Worm (Caenorhabditis elegans) whole organism, early embryonic: ENCODE measurements around the gene srh-255.

Experiments used
- B0310.2 ChIP-seq: sonication (generic microtip); optimal IDR thresholded peaks from 2 replicates; lab custom pipeline; 2016; ENCODE audit warnings: mild to moderate bottlenecking, missing genetic modification characterization, missing compliant biosample characterization
- aly-1 ChIP-seq: sonication (generic microtip); optimal IDR thresholded peaks from 2 replicates; lab custom pipeline; 2016; ENCODE audit warnings: missing genetic modification characterization, missing compliant biosample characterization
- ama-1 ChIP-seq: fragments of 150-350 bp; optimal IDR thresholded peaks from 2 replicates; lab custom pipeline; 2014
- ceh-36 ChIP-seq: sonication (generic microtip); optimal IDR thresholded peaks from 2 replicates; lab custom pipeline; 2016; ENCODE audit warnings: missing genetic modification characterization, inconsistent platforms, missing compliant biosample characterization
- ets-7 ChIP-seq: sonication (generic microtip); optimal IDR thresholded peaks from 2 replicates; lab custom pipeline; 2016; ENCODE audit warnings: missing genotype, missing genetic modification characterization, missing compliant biosample characterization
- flt-1 ChIP-seq: fragments of 200-800 bp; sonication (Bioruptor generic); IDR thresholded peaks from 2 replicates; pipeline ENCODE4 v1.3.6; 2022; ENCODE audit warnings: missing genetic modification characterization, missing compliant biosample characterization
- hmbx-1 ChIP-seq: sonication (generic microtip); optimal IDR thresholded peaks from 2 replicates; lab custom pipeline; 2016; ENCODE audit warnings: mild to moderate bottlenecking, missing genetic modification characterization, missing compliant biosample characterization
- hmg-4 ChIP-seq: fragments of 200-800 bp; sonication (Bioruptor generic); optimal IDR thresholded peaks from 2 replicates; lab custom pipeline; 2018; ENCODE audit warnings: mild to moderate bottlenecking, missing genetic modification characterization, missing compliant biosample characterization
- hnd-1 ChIP-seq: sonication (generic microtip); optimal IDR thresholded peaks from 2 replicates; lab custom pipeline; 2016; ENCODE audit warnings: missing genetic modification characterization, missing compliant biosample characterization
- pes-1 ChIP-seq: fragments of 200-800 bp; sonication (Bioruptor generic); IDR thresholded peaks from 2 replicates; pipeline ENCODE4 v1.3.6; 2022; ENCODE audit warnings: missing genetic modification reagents, missing genetic modification characterization, missing compliant biosample characterization
- sea-1 ChIP-seq: fragments of 200-800 bp; sonication (Bioruptor generic); conservative IDR thresholded peaks from 2 replicates; pipeline ENCODE4 v1.3.6; 2022; ENCODE audit warnings: missing genetic modification characterization, missing compliant biosample characterization
- tbx-11 ChIP-seq: fragments of 200-800 bp; sonication (Bioruptor generic); IDR thresholded peaks from 2 replicates; pipeline ENCODE4 v1.3.6; 2022; ENCODE audit warnings: missing genetic modification characterization, missing compliant biosample characterization
- tbx-37 ChIP-seq: fragments of 200-800 bp; sonication (Bioruptor generic); conservative IDR thresholded peaks from 2 replicates; pipeline ENCODE4 v1.3.6; 2022; ENCODE audit warnings: missing genetic modification reagents, missing genetic modification characterization, missing compliant biosample characterization
- tra-4 ChIP-seq: sonication (generic microtip); optimal IDR thresholded peaks from 2 replicates; lab custom pipeline; 2017; ENCODE audit warnings: missing genetic modification characterization, missing compliant biosample characterization

DNA sequence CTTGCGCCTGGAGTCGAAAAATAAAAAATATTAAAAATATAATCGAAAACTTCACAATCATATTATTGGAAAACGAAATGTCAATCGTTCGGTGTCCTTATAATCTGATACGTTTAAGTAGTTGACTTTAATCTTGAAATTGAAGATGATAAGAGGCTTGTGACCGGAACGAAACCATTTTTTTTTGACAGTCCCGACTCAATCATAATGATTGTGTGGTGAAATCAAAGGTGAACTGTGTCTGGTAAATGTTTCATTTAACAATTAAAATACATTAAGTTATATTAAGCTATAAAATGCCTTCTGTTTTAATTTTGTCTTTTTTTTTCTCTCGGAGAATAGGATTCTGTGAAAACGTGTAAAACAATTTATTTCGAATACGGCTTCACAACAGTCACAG is 13.1 kb downstream of the srh-255 start, which contains the start of gene T05E12.3:
- no peak for TF ChIP-seq ceh-36 (tag; lab: Kevin White, UChicago)
- TF ChIP-seq ama-1 (lab: Kevin White, UChicago), result no peak
- TF ChIP-seq flt-1 (GFP tag; lab: Robert Waterston, UW), result no peak
- no peak for TF ChIP-seq tra-4 (tag; lab: Kevin White, UChicago)
- no peak for TF ChIP-seq aly-1 (tag; lab: Kevin White, UChicago)
- no peak for TF ChIP-seq tbx-37
- TF ChIP-seq ets-7 (tag; lab: Kevin White, UChicago), result no peak
- TF ChIP-seq tbx-11 (GFP tag; lab: Robert Waterston, UW), result no peak
- no peak for TF ChIP-seq pes-1 (GFP tag; lab: Robert Waterston, UW)
- TF ChIP-seq hnd-1, result no peak
- TF ChIP-seq sea-1 (GFP tag; lab: Robert Waterston, UW), result no peak
- TF ChIP-seq hmbx-1, result no peak
- TF ChIP-seq B0310.2 (tag; lab: Kevin White, UChicago), result no peak
- no peak for TF ChIP-seq hmg-4
